Worm (Caenorhabditis elegans) whole organism, midembryonic: ENCODE data around the gene clhm-1.

Experiments used
- T22C8.4 ChIP-seq: fragments of 200-800 bp; sonication (Bioruptor generic); IDR thresholded peaks from 2 replicates; pipeline ENCODE4 v1.3.6; 2022; ENCODE audit warnings: missing genetic modification characterization, missing compliant biosample characterization
- cog-1 ChIP-seq: sonication (generic microtip); optimal IDR thresholded peaks from 2 replicates; lab custom pipeline; 2016; ENCODE audit warnings: missing genetic modification characterization, missing compliant biosample characterization
- flt-1 ChIP-seq: fragments of 200-800 bp; sonication (Bioruptor generic); IDR thresholded peaks from 2 replicates; pipeline ENCODE4 v1.3.6; 2022; ENCODE audit warnings: missing genetic modification characterization, missing compliant biosample characterization
- klf-2 ChIP-seq: fragments of 200-800 bp; sonication (Bioruptor generic); conservative IDR thresholded peaks from 2 replicates; pipeline ENCODE4 v1.3.6; 2022; ENCODE audit warnings: missing genetic modification reagents, missing genetic modification characterization, missing compliant biosample characterization
- med-1 ChIP-seq: sonication (generic microtip); optimal IDR thresholded peaks from 2 replicates; lab custom pipeline; 2017; ENCODE audit warnings: missing genetic modification characterization, mild to moderate bottlenecking, missing compliant biosample characterization, antibody characterized with exemption, missing genetic modification reagents; ENCODE audit not compliant: insufficient read depth
- ref-1 ChIP-seq: fragments of 200-800 bp; sonication (Bioruptor generic); conservative IDR thresholded peaks from 2 replicates; pipeline ENCODE4 v1.3.6; 2022; ENCODE audit warnings: missing genetic modification reagents, missing genetic modification characterization, missing compliant biosample characterization
- tab-1 ChIP-seq: fragments of 200-800 bp; sonication (Bioruptor generic); IDR thresholded peaks from 2 replicates; pipeline ENCODE4 v1.3.6; 2022; ENCODE audit warnings: missing genetic modification characterization, missing compliant biosample characterization
- ztf-23 ChIP-seq: fragments of 200-800 bp; sonication (Bioruptor generic); IDR thresholded peaks from 2 replicates; pipeline ENCODE4 v1.3.6; 2022; ENCODE audit warnings: missing genetic modification reagents, missing genetic modification characterization, missing compliant biosample characterization
- ztf-29 ChIP-seq: fragments of 200-800 bp; sonication (Bioruptor generic); IDR thresholded peaks from 2 replicates; pipeline ENCODE4 v1.3.6; 2022; ENCODE audit warnings: missing genetic modification reagents, missing genetic modification characterization, missing compliant biosample characterization

Gene clhm-1

DNA sequence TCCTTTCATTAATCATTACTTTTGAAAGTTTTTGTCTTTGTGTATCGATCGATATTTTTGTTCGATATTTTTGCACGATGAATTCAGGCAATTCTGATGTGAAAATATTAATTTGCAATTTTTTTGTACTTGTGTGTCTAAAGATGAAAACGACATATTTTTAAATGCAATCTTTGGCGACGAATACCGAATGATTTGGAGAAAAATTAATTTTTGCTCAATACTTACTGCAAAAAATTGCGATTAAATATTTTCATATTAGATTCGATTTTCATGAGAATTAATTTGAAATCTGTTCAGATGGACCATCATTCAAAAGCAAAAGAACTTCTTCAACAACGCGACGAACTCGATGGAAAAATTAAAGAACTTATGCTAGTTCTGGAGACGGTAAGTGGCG is 31.0 kb upstream of the clhm-1 start, which contains the start of gene psmd-9:
Gene psmd-9, plus strand, starts transcription at position 301 of the 400 bp plus-strand sequence.
- no peak for TF ChIP-seq ztf-23
- TF ChIP-seq T22C8.4: no peak
- no peak for TF ChIP-seq cog-1 (tag; lab: Kevin White, UChicago)
- no peak for TF ChIP-seq ztf-29
- no peak for TF ChIP-seq tab-1
- no peak for TF ChIP-seq med-1 (GFP tag; lab: Kevin White, UChicago)
- TF ChIP-seq flt-1 (GFP tag; lab: Robert Waterston, UW): no peak
- TF ChIP-seq ref-1 (GFP tag; lab: Robert Waterston, UW): no peak
- TF ChIP-seq klf-2: no peak

DNA sequence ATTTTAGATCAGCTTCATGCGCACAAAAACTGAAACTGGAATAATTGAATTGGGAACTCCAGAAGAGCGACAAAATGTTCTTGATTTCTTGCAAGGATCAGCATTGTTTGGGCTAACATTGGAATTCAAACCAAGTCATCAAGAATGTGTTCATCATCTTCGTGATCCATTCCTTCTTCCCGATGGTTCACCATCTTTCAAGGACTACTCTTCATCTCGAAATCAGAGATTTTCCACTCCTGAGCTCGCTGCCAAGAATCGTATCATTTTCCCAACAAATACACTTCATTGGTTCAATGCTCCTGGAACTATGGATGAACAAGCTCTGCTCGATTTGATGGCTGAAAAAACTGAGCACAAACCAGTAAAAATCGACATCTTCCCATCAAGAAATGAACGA is 29.9 kb upstream of the clhm-1 start:
- TF ChIP-seq ref-1 (GFP tag; lab: Robert Waterston, UW) (no peak), flt-1 (GFP tag; lab: Robert Waterston, UW) (no peak), cog-1 (tag; lab: Kevin White, UChicago) (no peak), med-1 (GFP tag; lab: Kevin White, UChicago) (no peak), ztf-23 (no peak), klf-2 (no peak), ztf-29 (no peak), tab-1 (no peak), T22C8.4 (no peak)

DNA sequence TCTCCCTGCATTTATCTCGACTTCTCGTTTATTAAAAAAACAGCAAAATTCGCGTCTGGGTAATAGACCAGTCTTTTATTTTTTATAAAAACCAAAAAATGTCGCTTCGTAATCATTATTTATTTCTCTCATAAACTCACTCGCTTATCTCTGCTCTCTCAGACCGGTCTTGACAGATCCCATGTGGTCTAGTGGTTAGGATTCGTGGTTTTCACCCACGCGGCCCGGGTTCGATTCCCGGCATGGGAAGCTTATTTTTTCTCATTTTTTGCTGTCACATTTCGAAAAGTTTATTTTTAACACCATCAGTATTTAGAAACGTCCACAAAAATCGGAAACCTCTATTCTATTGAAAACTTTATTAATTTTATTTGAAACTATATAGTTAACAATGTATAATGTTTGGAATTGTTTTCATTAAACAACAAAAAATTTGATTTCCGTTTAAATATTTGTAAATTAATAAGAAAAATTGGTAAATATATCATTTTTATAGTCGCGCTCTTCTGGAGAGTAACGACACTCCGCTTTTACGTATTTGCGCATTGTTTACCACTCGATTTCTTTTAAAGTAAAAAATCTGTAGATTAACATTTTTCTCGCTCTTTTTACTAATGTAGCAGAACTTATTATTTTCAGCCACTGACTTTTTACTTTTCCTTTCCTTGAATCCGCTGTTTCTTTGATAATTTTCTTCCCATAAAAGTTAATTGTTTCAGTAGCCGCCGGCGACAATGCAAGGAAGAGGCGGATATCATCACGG is 27.4 kb upstream of the clhm-1 start, which contains the start of gene hrpl-1:
Gene hrpl-1, plus strand, starts transcription at position 713 of the 763 bp plus-strand sequence.
- TF ChIP-seq ref-1 (GFP tag; lab: Robert Waterston, UW) (peak; percentile 57), ztf-29 (peak; percentile 43; the same call in 1 of the 2 replicates), klf-2 (peak; percentile 56; the same call in 1 of the 2 replicates), flt-1 (GFP tag; lab: Robert Waterston, UW) (peak; percentile 88), cog-1 (tag; lab: Kevin White, UChicago) (no peak), med-1 (GFP tag; lab: Kevin White, UChicago) (peak; percentile 79), T22C8.4 (0 out of 2 replicates have a peak, but pooled peaks have one; percentile 20), tab-1 (peak; percentile 74; the same call in 1 of the 2 replicates), ztf-23 (peak; percentile 65; the same call in 1 of the 2 replicates)

- TF ChIP-seq cog-1 (tag; lab: Kevin White, UChicago) (no peak), T22C8.4 (no peak), ztf-29 (no peak), med-1 (GFP tag; lab: Kevin White, UChicago) (no peak), flt-1 (GFP tag; lab: Robert Waterston, UW) (no peak), klf-2 (no peak), ztf-23 (no peak), tab-1 (no peak), ref-1 (GFP tag; lab: Robert Waterston, UW) (no peak)
These were observed 26.7 kb upstream of the clhm-1 start, which contains the start of gene C44B7.11 for ce11 chrII:6897507-6897906. Gene C44B7.11 (minus strand): TSS chrII:6897540.

DNA sequence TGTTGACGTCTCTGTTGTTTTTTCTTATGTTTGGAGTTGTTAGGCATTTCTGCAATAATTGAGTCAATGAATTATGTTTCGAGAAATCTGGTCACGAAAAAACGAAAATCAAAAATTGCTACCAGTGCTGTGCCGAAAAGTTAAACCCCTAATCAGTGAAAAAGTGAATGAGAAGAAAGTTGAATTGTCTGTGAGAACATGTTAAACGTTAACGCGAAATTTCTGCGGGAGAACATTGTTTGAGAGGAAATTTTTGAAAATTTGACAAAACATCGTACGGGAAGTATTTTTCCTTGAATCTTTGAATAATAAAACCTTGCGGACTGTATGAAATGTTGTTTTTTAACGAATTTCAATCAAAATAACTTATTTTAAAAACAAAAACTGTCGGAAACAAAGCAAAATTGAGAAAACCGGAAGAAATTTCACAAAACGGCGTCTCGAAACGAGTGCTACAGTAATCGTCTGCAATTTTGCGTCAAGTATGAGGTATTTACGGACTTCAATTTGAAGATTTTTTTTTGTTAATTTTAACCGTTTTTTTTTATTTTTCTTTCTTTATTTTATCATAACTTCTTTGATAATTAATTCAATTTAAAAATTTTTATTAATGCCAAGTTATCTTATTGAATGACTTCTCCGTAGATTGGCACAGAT is 22.9 kb upstream of the clhm-1 start, which contains the start of gene adal-1:
Gene adal-1, minus strand, starts transcription at position 51 of the 657 bp plus-strand sequence.
- no peak for TF ChIP-seq T22C8.4
- no peak for TF ChIP-seq med-1 (GFP tag; lab: Kevin White, UChicago)
- no peak for TF ChIP-seq klf-2
- no peak for TF ChIP-seq ztf-29
- TF ChIP-seq ztf-23: no peak
- no peak for TF ChIP-seq ref-1 (GFP tag; lab: Robert Waterston, UW)
- no peak for TF ChIP-seq cog-1 (tag; lab: Kevin White, UChicago)
- no peak for TF ChIP-seq tab-1
- no peak for TF ChIP-seq flt-1 (GFP tag; lab: Robert Waterston, UW)

- TF ChIP-seq ref-1 (GFP tag; lab: Robert Waterston, UW) (no peak), cog-1 (tag; lab: Kevin White, UChicago) (no peak), med-1 (GFP tag; lab: Kevin White, UChicago) (no peak), T22C8.4 (no peak), klf-2 (no peak), ztf-23 (no peak), ztf-29 (no peak), flt-1 (GFP tag; lab: Robert Waterston, UW) (no peak), tab-1 (no peak)
These were observed 21.0 kb upstream of the clhm-1 start for ce11 chrII:6891838-6892237.

DNA sequence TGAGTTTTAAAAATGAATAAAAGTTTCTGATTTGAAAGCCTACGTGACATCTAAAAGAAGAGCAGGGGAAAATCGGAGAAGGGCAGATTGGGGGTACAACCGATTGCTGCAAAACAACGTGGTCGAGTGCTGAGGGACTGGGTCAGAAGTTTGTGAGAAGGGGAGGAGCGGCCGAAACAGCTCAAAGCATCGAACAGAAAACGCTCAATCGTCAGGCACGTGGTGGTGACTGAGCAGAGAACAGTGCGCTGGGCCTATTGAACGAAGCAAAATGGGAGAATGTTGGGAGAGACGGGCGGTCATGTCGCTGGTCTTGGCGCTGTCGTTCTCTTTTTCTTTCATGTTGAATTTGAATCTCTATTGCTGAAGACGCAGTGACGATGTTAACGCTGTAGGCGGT is 20.4 kb upstream of the clhm-1 start:
- TF ChIP-seq ztf-23: no peak
- no peak for TF ChIP-seq cog-1 (tag; lab: Kevin White, UChicago)
- TF ChIP-seq T22C8.4: no peak
- no peak for TF ChIP-seq ref-1 (GFP tag; lab: Robert Waterston, UW)
- TF ChIP-seq med-1 (GFP tag; lab: Kevin White, UChicago): no peak
- no peak for TF ChIP-seq flt-1 (GFP tag; lab: Robert Waterston, UW)
- no peak for TF ChIP-seq tab-1
- TF ChIP-seq klf-2: no peak

- no peak for TF ChIP-seq ztf-29
- no peak for TF ChIP-seq T22C8.4
- TF ChIP-seq ref-1 (GFP tag; lab: Robert Waterston, UW): no peak
- no peak for TF ChIP-seq klf-2
- no peak for TF ChIP-seq med-1 (GFP tag; lab: Kevin White, UChicago)
- TF ChIP-seq tab-1: no peak
- TF ChIP-seq flt-1 (GFP tag; lab: Robert Waterston, UW): no peak
- TF ChIP-seq ztf-23: no peak
- TF ChIP-seq cog-1 (tag; lab: Kevin White, UChicago): no peak
These were observed 19.3 kb upstream of the clhm-1 start, which contains the start of gene acer-1 for ce11 chrII:6890095-6890494. Gene acer-1 (minus strand): TSS chrII:6890400.

ce11 chrII:6889580-6889922 is 18.7 kb upstream of the clhm-1 start:
- TF ChIP-seq ztf-29 (no peak), cog-1 (tag; lab: Kevin White, UChicago) (no peak), med-1 (GFP tag; lab: Kevin White, UChicago) (no peak), klf-2 (no peak), ztf-23 (no peak), T22C8.4 (no peak), ref-1 (GFP tag; lab: Robert Waterston, UW) (no peak), flt-1 (GFP tag; lab: Robert Waterston, UW) (no peak), tab-1 (no peak)
